Fruit fly (Drosophila melanogaster) whole organism, prepupa: Measurements from ENCODE around the gene Cpr65Az.

Experiments used
- CG8319 ChIP-seq: fragments of 200-800 bp; sonication (Bioruptor generic); optimal IDR thresholded peaks from 3 replicates; lab custom pipeline; 2016; ENCODE audit warnings: missing biosample characterization, missing genetic modification characterization
- Gug ChIP-seq: fragments of 200-800 bp; sonication (Bioruptor generic); IDR thresholded peaks from 2 replicates; pipeline ENCODE4 v1.3.6; 2022; ENCODE audit warnings: missing biosample characterization, missing genetic modification characterization
- cyc ChIP-seq: fragments of 200-800 bp; sonication (Bioruptor generic); optimal IDR thresholded peaks from 3 replicates; lab custom pipeline; 2016; ENCODE audit warnings: missing biosample characterization, missing genetic modification characterization
- eg ChIP-seq: fragments of 200-800 bp; sonication (Bioruptor generic); IDR thresholded peaks from 3 replicates; pipeline ENCODE4 v1.3.6; 2022; ENCODE audit warnings: missing biosample characterization, missing genetic modification characterization
- pdm3 ChIP-seq: fragments of 200-800 bp; sonication (Bioruptor generic); optimal IDR thresholded peaks from 3 replicates; lab custom pipeline; 2016; ENCODE audit warnings: missing biosample characterization, missing genetic modification characterization

- TF ChIP-seq cyc (GFP tag; lab: Kevin White, UChicago) (peak; percentile 26), Gug (no peak), CG8319 (peak; percentile 12), pdm3 (GFP tag; lab: Kevin White, UChicago) (peak; percentile 3), eg (GFP tag; lab: Robert Waterston, UW) (no peak; the same call in 2 of the 3 replicates)
Measured at dm6 chr3L:6124616-6125408, 35.8 kb upstream of the Cpr65Az start.
